Worm (Caenorhabditis elegans) whole organism, L3 larva: ENCODE results near the gene C50D2.10.

Source experiments
- fkh-10 ChIP-seq: sonication (generic microtip); optimal IDR thresholded peaks from 2 replicates; lab custom pipeline; 2017; ENCODE audit warnings: missing biosample characterization, missing genetic modification reagents, missing genetic modification characterization
- nhr-77 ChIP-seq: fragments of 150-350 bp; optimal IDR thresholded peaks from 2 replicates; lab custom pipeline; 2014; ENCODE audit warnings: missing biosample characterization, missing genetic modification characterization
- skn-1 ChIP-seq: fragments of 150-350 bp; optimal IDR thresholded peaks from 2 replicates; lab custom pipeline; 2014; ENCODE audit warnings: missing biosample characterization, missing genetic modification characterization

DNA sequence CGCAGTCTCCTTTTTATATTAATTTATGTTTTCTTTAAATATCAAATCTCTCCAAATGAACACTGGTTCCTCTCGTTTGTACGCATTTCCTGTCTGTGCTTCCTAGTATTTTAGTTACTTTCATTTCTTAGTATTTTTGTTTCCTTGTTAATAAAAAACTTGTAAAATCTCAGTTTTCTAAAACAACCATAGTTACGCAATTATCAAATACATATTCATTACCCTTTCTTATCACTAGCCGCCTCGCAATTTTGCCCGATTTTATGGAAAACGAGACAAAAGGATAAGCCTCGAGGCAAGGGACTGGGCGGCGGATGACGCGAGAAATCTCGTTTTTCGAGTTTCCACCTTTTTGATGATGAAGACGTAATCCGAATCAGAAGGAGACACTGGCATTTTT, 12.3 kb downstream of the C50D2.10 start, which contains the start of gene C50D2.1:
- TF ChIP-seq skn-1 (no peak), nhr-77 (tag; lab: Kevin White, UChicago) (no peak), fkh-10 (no peak)
